Worm (Caenorhabditis elegans) whole organism, L3 larva: ENCODE measurements around the gene C43D7.8.
A peak's percentile ranks its signal among the peaks of the same experiment; 100 is the strongest.

ENCODE experiments used
- R02D3.7 ChIP-seq: fragments of 150-350 bp; optimal IDR thresholded peaks from 2 replicates; lab custom pipeline; 2014; ENCODE audit warnings: missing biosample characterization, missing genetic modification characterization
- ZK546.5 ChIP-seq: sonication (generic microtip); optimal IDR thresholded peaks from 2 replicates; lab custom pipeline; 2017; ENCODE audit warnings: missing biosample characterization, missing genetic modification characterization
- ama-1 ChIP-seq: fragments of 150-350 bp; optimal IDR thresholded peaks from 2 replicates; lab custom pipeline; 2018
- ceh-16 ChIP-seq: sonication (generic microtip); optimal IDR thresholded peaks from 2 replicates; lab custom pipeline; 2017; ENCODE audit warnings: missing biosample characterization, missing genetic modification characterization
- ceh-28 ChIP-seq: fragments of 150-350 bp; optimal IDR thresholded peaks from 2 replicates; lab custom pipeline; 2014; ENCODE audit warnings: missing biosample characterization, missing genetic modification reagents, missing genetic modification characterization
- ceh-82 ChIP-seq: fragments of 150-350 bp; optimal IDR thresholded peaks from 2 replicates; lab custom pipeline; 2014; ENCODE audit warnings: missing biosample characterization, missing genetic modification characterization
- ceh-9 ChIP-seq: sonication (generic microtip); optimal IDR thresholded peaks from 2 replicates; lab custom pipeline; 2018; ENCODE audit warnings: missing biosample characterization, missing genetic modification characterization
- egl-27 ChIP-seq: sonication (generic microtip); optimal IDR thresholded peaks from 4 replicates; lab custom pipeline; 2017; ENCODE audit warnings: missing biosample characterization, missing genetic modification reagents, missing genetic modification characterization
- egl-5 ChIP-seq: fragments of 150-350 bp; optimal IDR thresholded peaks from 2 replicates; lab custom pipeline; 2017; ENCODE audit warnings: missing biosample characterization, missing genetic modification reagents, missing genetic modification characterization, inconsistent platforms
- elt-1 ChIP-seq: fragments of 150-350 bp; optimal IDR thresholded peaks from 2 replicates; lab custom pipeline; 2014; ENCODE audit warnings: missing biosample characterization, missing genetic modification characterization
- elt-2 ChIP-seq: sonication (generic microtip); optimal IDR thresholded peaks from 2 replicates; lab custom pipeline; 2016; ENCODE audit warnings: missing genetic modification reagents, mild to moderate bottlenecking, missing genetic modification characterization, missing compliant biosample characterization
- elt-3 ChIP-seq, 3 experiments: fragments of 150-350 bp in 1 of 3; sonication (generic microtip) in 2 of 3; optimal IDR thresholded peaks; 2 replicates in 2 of 3; 4 replicates in 1 of 3; lab custom pipeline; 2014 to 2017; ENCODE audit warnings: missing biosample characterization in 3 of 3, missing genetic modification characterization in 3 of 3
- fkh-2 ChIP-seq: fragments of 150-350 bp; optimal IDR thresholded peaks from 2 replicates; lab custom pipeline; 2014; ENCODE audit warnings: missing biosample characterization, missing genetic modification reagents, missing genetic modification characterization
- jun-1 ChIP-seq: fragments of 150-350 bp; optimal IDR thresholded peaks from 2 replicates; lab custom pipeline; 2014; ENCODE audit warnings: missing biosample characterization, missing genetic modification reagents, missing genetic modification characterization
- lin-15B ChIP-seq: fragments of 150-350 bp; optimal IDR thresholded peaks from 2 replicates; lab custom pipeline; 2014; ENCODE audit warnings: missing biosample characterization, missing genetic modification characterization
- lsy-12 ChIP-seq: sonication (generic microtip); optimal IDR thresholded peaks from 2 replicates; lab custom pipeline; 2016; ENCODE audit warnings: mild to moderate bottlenecking, missing genetic modification characterization, missing compliant biosample characterization
- mdl-1 ChIP-seq: fragments of 150-350 bp; optimal IDR thresholded peaks from 2 replicates; lab custom pipeline; 2014; ENCODE audit warnings: missing biosample characterization, missing genetic modification characterization
- mml-1 ChIP-seq: fragments of 150-350 bp; sonication (generic microtip); optimal IDR thresholded peaks from 3 replicates; lab custom pipeline; 2014; ENCODE audit warnings: missing biosample characterization, missing genetic modification characterization
- nfya-1 ChIP-seq: sonication (generic microtip); optimal IDR thresholded peaks from 2 replicates; lab custom pipeline; 2017; ENCODE audit warnings: missing genetic modification characterization, mild to moderate bottlenecking, missing compliant biosample characterization, antibody characterized with exemption, moderate library complexity; ENCODE audit not compliant: insufficient read depth
- nhr-12 ChIP-seq: fragments of 150-350 bp; optimal IDR thresholded peaks from 2 replicates; lab custom pipeline; 2014; ENCODE audit warnings: missing biosample characterization, missing genetic modification characterization
- nhr-23 ChIP-seq: fragments of 150-350 bp; optimal IDR thresholded peaks from 2 replicates; lab custom pipeline; 2014; ENCODE audit warnings: missing biosample characterization, missing genetic modification reagents, missing genetic modification characterization
- nhr-25 ChIP-seq: sonication (generic microtip); optimal IDR thresholded peaks from 2 replicates; lab custom pipeline; 2017; ENCODE audit warnings: missing biosample characterization, missing genetic modification characterization
- nhr-28 ChIP-seq: fragments of 150-350 bp; optimal IDR thresholded peaks from 2 replicates; lab custom pipeline; 2014; ENCODE audit warnings: missing biosample characterization, missing genetic modification characterization
- nhr-67 ChIP-seq: fragments of 150-350 bp; optimal IDR thresholded peaks from 2 replicates; lab custom pipeline; 2014; ENCODE audit warnings: missing biosample characterization, missing genetic modification characterization
- nhr-76 ChIP-seq: fragments of 150-350 bp; sonication (generic microtip); optimal IDR thresholded peaks from 5 replicates; lab custom pipeline; 2014; ENCODE audit warnings: missing biosample characterization, missing genetic modification characterization
- pqm-1 ChIP-seq: fragments of 150-350 bp; optimal IDR thresholded peaks from 2 replicates; lab custom pipeline; 2017; ENCODE audit warnings: missing biosample characterization, missing genetic modification characterization, inconsistent platforms
- sea-2 ChIP-seq: fragments of 150-350 bp; sonication (generic microtip); optimal IDR thresholded peaks from 4 replicates; lab custom pipeline; 2014; ENCODE audit warnings: missing biosample characterization, missing genetic modification reagents, missing genetic modification characterization
- skn-1 ChIP-seq: fragments of 150-350 bp; optimal IDR thresholded peaks from 2 replicates; lab custom pipeline; 2014; ENCODE audit warnings: missing biosample characterization, missing genetic modification characterization
- snpc-4 ChIP-seq: fragments of 150-350 bp; optimal IDR thresholded peaks from 2 replicates; lab custom pipeline; 2014; ENCODE audit warnings: missing biosample characterization, missing genetic modification characterization
- tbx-2 ChIP-seq: sonication (generic microtip); optimal IDR thresholded peaks from 2 replicates; lab custom pipeline; 2016; ENCODE audit warnings: mild to moderate bottlenecking, missing genetic modification characterization, missing compliant biosample characterization
- unc-39 ChIP-seq: sonication (generic microtip); optimal IDR thresholded peaks from 4 replicates; lab custom pipeline; 2017; ENCODE audit warnings: missing biosample characterization, missing genetic modification characterization
- ztf-11 ChIP-seq: fragments of 150-350 bp; optimal IDR thresholded peaks from 2 replicates; lab custom pipeline; 2014; ENCODE audit warnings: missing biosample characterization, missing genetic modification characterization
- ztf-4 ChIP-seq: fragments of 150-350 bp; optimal IDR thresholded peaks from 2 replicates; lab custom pipeline; 2014; ENCODE audit warnings: missing biosample characterization, missing genetic modification characterization

C43D7.8 gene

ce11 chrV:19351944-19352343 lies 40.7 kb upstream of the C43D7.8 start:
- no peak for TF ChIP-seq ceh-9

DNA sequence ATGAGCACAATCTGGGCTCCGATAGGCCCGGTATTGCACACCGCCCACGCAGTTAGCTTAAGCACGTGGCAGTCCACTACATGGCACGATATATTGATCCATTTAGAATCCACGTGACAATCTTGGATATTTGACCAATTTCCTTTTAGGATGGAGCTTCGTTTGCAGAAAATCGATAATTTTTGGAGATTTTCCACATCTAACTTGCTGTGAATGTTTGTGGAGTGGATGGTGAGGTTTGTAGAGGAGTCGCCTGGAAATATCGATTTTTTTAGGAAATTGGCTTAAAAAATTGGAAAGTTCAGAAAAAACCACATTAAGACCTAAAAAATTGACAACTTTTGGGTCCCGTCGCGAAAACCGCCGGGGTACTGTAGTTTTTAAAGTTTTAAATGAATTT lies 26.0 kb upstream of the C43D7.8 start:
- TF ChIP-seq tbx-2 (tag; lab: Kevin White, UChicago) = no peak
- peak; percentile 20 for TF ChIP-seq ceh-28 (tag; lab: Kevin White, UChicago)

DNA sequence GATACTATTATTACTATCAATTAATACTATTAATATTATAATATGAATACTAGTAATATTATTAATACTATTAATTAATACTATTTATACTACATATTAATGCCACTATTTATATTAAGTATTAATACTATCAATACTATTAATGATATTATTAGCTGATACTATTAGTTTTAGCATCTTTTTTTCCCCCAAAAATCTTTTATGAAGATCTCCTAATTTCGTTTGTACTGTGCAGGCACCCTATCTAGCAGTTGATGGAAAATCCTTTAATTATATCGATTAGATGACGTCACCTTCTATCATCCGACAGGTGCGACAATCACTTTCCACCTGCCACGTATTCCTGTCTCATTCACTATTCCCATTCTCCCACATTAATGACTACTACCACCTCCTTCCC lies 18.0 kb upstream of the C43D7.8 start, which contains the start of gene fbxb-65:
TSS of gene fbxb-65 (plus strand) at position 301 of the 400 bp plus-strand sequence.
- no peak for TF ChIP-seq sea-2
- no peak for TF ChIP-seq ceh-16 (tag; lab: Kevin White, UChicago)
- no peak for TF ChIP-seq elt-1 (tag; lab: Kevin White, UChicago)
- TF ChIP-seq lin-15B (tag; lab: Kevin White, UChicago) = no peak
- TF ChIP-seq ceh-9 = no peak
- TF ChIP-seq lsy-12 = no peak
- no peak for TF ChIP-seq fkh-2 (tag; lab: Kevin White, UChicago)
- no peak for TF ChIP-seq mml-1 (tag; lab: Kevin White, UChicago)
- TF ChIP-seq, all 47 proteins: peak for 0

DNA sequence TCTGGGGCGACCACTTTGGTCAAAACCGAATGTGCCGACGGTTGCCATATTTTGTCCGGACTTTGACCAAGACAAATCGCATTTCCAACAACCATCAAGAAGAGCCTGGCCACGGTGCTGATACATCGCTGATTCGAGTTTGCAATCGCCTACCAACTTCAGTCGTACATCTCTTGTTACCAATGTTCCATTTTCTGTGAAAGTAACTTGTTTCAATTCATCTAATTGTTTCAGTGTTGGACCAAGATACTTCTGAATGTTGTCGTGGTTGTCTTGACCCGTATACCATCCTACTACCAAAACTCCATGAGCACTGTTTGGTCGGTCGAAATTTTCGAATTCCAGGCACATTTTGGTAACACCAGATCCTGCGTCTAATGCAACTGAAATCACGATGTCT lies 14.1 kb upstream of the C43D7.8 start:
- TF ChIP-seq nfya-1 (no peak), ztf-11 (tag; lab: Kevin White, UChicago) (no peak), nhr-23 (tag; lab: Kevin White, UChicago) (no peak), nhr-12 (tag; lab: Kevin White, UChicago) (no peak), snpc-4 (tag; lab: Kevin White, UChicago) (no peak), elt-1 (tag; lab: Kevin White, UChicago) (no peak), ztf-4 (no peak), ZK546.5 (tag; lab: Kevin White, UChicago) (no peak), mdl-1 (tag; lab: Kevin White, UChicago) (no peak), egl-5 (no peak), fkh-2 (tag; lab: Kevin White, UChicago) (no peak), ama-1 (no peak), ceh-82 (tag; lab: Kevin White, UChicago) (no peak), egl-27 (tag; lab: Kevin White, UChicago) (no peak), nhr-67 (tag; lab: Kevin White, UChicago) (no peak), jun-1 (no peak)

DNA sequence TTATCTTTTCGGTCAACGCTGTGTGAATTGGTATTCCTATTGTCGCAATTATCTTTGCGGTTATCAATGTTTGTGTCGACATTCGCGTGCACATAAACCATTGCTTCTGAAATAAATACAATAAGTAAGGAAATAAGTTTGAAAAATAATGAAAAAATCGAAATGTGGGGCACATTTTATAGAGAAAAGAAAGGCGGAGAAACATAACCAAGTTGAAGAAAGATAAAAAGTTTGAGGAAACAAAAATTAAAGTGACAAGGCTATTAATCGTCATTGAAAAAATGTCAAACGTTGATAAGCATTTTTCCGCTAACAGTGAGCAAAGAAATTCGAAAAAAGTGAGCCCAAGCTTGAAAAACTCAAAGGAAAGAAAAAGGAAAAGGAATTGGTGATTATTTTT lies 11.1 kb upstream of the C43D7.8 start, which contains the start of gene C43D7.4:
TSS of gene C43D7.4 (minus strand) at position 101 of the 400 bp plus-strand sequence.
- TF ChIP-seq tbx-2 (tag; lab: Kevin White, UChicago) = no peak
- no peak for TF ChIP-seq unc-39
- no peak for TF ChIP-seq skn-1 (tag; lab: Kevin White, UChicago)
- no peak for TF ChIP-seq elt-2 (tag; lab: Kevin White, UChicago)
- no peak for TF ChIP-seq elt-3 (tag; optimal IDR thresholded peaks at IDR 0.05; lab: Kevin White, UChicago)
- TF ChIP-seq ceh-16 (tag; lab: Kevin White, UChicago) = no peak
- TF ChIP-seq nhr-76 (tag; lab: Kevin White, UChicago) = no peak
- TF ChIP-seq ztf-11 (tag; lab: Kevin White, UChicago) = no peak
- no peak for TF ChIP-seq nhr-28 (tag; lab: Kevin White, UChicago)
- TF ChIP-seq R02D3.7 (tag; lab: Kevin White, UChicago) = no peak
- TF ChIP-seq ceh-9 = no peak
- no peak for TF ChIP-seq lsy-12
- no peak for TF ChIP-seq pqm-1
- TF ChIP-seq sea-2 = no peak
- no peak for TF ChIP-seq fkh-2 (tag; lab: Kevin White, UChicago)
- TF ChIP-seq nhr-25 = no peak

ce11 chrV:19320385-19320784 lies 9.1 kb upstream of the C43D7.8 start, which contains the start of gene sdz-6:
sdz-6 (plus strand) TSS chrV:19320613.
- no peak for TF ChIP-seq mdl-1 (tag; lab: Kevin White, UChicago)
- peak; percentile 34 for TF ChIP-seq elt-2 (tag; lab: Kevin White, UChicago)
- TF ChIP-seq, all 47 proteins: peak for 1
